Worm (Caenorhabditis elegans) whole organism, midembryonic: Measurements from ENCODE around the gene lbp-9.
"Not testable (repeated sequence)": the region's sequence is repeated elsewhere in the genome, so short reads cannot be mapped to it uniquely, and the experiment has no call there.

ENCODE experiments used
- T22C8.4 ChIP-seq: fragments of 200-800 bp; sonication (Bioruptor generic); IDR thresholded peaks from 2 replicates; pipeline ENCODE4 v1.3.6; 2022; ENCODE audit warnings: missing genetic modification characterization, missing compliant biosample characterization
- cog-1 ChIP-seq: sonication (generic microtip); optimal IDR thresholded peaks from 2 replicates; lab custom pipeline; 2016; ENCODE audit warnings: missing genetic modification characterization, missing compliant biosample characterization
- flt-1 ChIP-seq: fragments of 200-800 bp; sonication (Bioruptor generic); IDR thresholded peaks from 2 replicates; pipeline ENCODE4 v1.3.6; 2022; ENCODE audit warnings: missing genetic modification characterization, missing compliant biosample characterization
- klf-2 ChIP-seq: fragments of 200-800 bp; sonication (Bioruptor generic); conservative IDR thresholded peaks from 2 replicates; pipeline ENCODE4 v1.3.6; 2022; ENCODE audit warnings: missing genetic modification reagents, missing genetic modification characterization, missing compliant biosample characterization
- med-1 ChIP-seq: sonication (generic microtip); optimal IDR thresholded peaks from 2 replicates; lab custom pipeline; 2017; ENCODE audit warnings: missing genetic modification characterization, mild to moderate bottlenecking, missing compliant biosample characterization, antibody characterized with exemption, missing genetic modification reagents; ENCODE audit not compliant: insufficient read depth
- ref-1 ChIP-seq: fragments of 200-800 bp; sonication (Bioruptor generic); conservative IDR thresholded peaks from 2 replicates; pipeline ENCODE4 v1.3.6; 2022; ENCODE audit warnings: missing genetic modification reagents, missing genetic modification characterization, missing compliant biosample characterization
- tab-1 ChIP-seq: fragments of 200-800 bp; sonication (Bioruptor generic); IDR thresholded peaks from 2 replicates; pipeline ENCODE4 v1.3.6; 2022; ENCODE audit warnings: missing genetic modification characterization, missing compliant biosample characterization
- ztf-23 ChIP-seq: fragments of 200-800 bp; sonication (Bioruptor generic); IDR thresholded peaks from 2 replicates; pipeline ENCODE4 v1.3.6; 2022; ENCODE audit warnings: missing genetic modification reagents, missing genetic modification characterization, missing compliant biosample characterization
- ztf-29 ChIP-seq: fragments of 200-800 bp; sonication (Bioruptor generic); IDR thresholded peaks from 2 replicates; pipeline ENCODE4 v1.3.6; 2022; ENCODE audit warnings: missing genetic modification reagents, missing genetic modification characterization, missing compliant biosample characterization

lbp-9 gene

DNA sequence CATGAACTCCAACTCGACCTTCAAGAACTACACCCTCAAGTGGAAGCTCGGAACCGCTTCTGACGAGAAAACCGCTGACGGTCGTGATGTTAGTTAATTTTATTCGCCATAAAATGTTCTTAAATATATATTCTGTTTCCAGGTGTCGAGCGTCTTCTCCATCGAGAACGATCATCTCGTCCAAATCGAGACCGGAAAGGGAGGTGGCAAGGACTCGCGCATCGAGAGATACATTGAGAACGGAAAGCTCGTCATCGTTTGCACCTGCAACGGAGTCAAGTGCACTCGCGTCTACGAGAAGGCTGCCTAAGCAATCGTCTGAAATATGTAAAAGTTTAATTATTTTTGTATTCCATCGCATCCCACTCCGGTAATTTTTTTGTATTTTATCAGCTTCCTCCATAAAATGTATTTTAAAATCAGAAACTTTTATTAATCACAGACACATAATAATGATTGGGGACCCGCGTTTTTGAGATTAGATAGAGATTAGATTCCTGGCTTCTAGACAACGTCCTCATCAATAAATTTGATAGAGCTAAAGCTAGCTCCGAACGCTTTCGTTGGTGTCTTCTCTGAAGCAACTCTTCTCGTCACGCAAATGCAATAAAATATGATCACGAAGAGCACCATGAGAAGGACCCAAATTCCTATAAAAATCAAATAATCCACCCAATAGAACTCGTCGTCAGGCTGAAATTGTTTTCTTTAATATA is 637 bp downstream of the lbp-9 start:
- TF ChIP-seq ztf-23 (GFP tag; lab: Robert Waterston, UW) (no peak), T22C8.4 (GFP tag; lab: Robert Waterston, UW) (no peak), tab-1 (GFP tag; lab: Robert Waterston, UW) (no peak), klf-2 (GFP tag; lab: Robert Waterston, UW) (no peak), med-1 (GFP tag; lab: Kevin White, UChicago) (no peak), ztf-29 (GFP tag; lab: Robert Waterston, UW) (no peak), cog-1 (tag; lab: Kevin White, UChicago) (no peak), ref-1 (GFP tag; lab: Robert Waterston, UW) (no peak), flt-1 (no peak)

ce11 chrV:2072807-2073206 is 4.6 kb downstream of the lbp-9 start, which contains the start of gene Y40B10A.9:
Gene Y40B10A.9, minus strand, starts transcription at chrV:2072907.
- no peak for TF ChIP-seq ref-1 (GFP tag; lab: Robert Waterston, UW)
- no peak for TF ChIP-seq ztf-23 (GFP tag; lab: Robert Waterston, UW)
- no peak for TF ChIP-seq tab-1 (GFP tag; lab: Robert Waterston, UW)
- TF ChIP-seq med-1 (GFP tag; lab: Kevin White, UChicago), result no peak

DNA sequence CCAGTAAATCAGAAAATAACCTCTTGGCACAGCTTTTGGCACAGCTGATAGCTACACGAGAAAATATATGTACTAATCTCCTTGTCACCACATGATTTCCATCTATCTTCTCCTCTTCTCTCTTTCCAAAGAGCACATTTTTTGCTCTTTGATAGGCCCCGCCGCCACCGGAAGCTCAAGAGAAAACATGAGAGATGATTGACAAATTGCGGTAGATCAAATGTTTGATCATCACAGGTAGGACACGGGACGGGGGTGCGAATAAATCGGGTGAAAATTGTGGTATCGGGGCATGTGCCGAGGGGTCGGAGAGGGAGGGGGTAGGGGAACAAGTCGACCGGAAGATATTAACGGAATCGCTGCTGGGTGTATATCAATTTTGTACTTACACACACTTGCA is 7.8 kb downstream of the lbp-9 start:
- TF ChIP-seq ztf-23 (GFP tag; lab: Robert Waterston, UW), result peak; percentile 26; the same call in 1 of the 2 replicates
- TF ChIP-seq med-1 (GFP tag; lab: Kevin White, UChicago), result no peak
- no peak for TF ChIP-seq klf-2 (GFP tag; lab: Robert Waterston, UW)
- TF ChIP-seq flt-1, result no peak
- TF ChIP-seq ztf-29 (GFP tag; lab: Robert Waterston, UW), result no peak

ce11 chrV:2081269-2081668 is 13.0 kb downstream of the lbp-9 start:
- no peak for TF ChIP-seq flt-1
- no peak for TF ChIP-seq cog-1 (tag; lab: Kevin White, UChicago)
- TF ChIP-seq ztf-23 (GFP tag; lab: Robert Waterston, UW), result no peak
- no peak for TF ChIP-seq T22C8.4 (GFP tag; lab: Robert Waterston, UW)
- no peak for TF ChIP-seq klf-2 (GFP tag; lab: Robert Waterston, UW)
- no peak for TF ChIP-seq ref-1 (GFP tag; lab: Robert Waterston, UW)
- no peak for TF ChIP-seq tab-1 (GFP tag; lab: Robert Waterston, UW)
- TF ChIP-seq med-1 (GFP tag; lab: Kevin White, UChicago), result no peak
- TF ChIP-seq ztf-29 (GFP tag; lab: Robert Waterston, UW), result no peak

DNA sequence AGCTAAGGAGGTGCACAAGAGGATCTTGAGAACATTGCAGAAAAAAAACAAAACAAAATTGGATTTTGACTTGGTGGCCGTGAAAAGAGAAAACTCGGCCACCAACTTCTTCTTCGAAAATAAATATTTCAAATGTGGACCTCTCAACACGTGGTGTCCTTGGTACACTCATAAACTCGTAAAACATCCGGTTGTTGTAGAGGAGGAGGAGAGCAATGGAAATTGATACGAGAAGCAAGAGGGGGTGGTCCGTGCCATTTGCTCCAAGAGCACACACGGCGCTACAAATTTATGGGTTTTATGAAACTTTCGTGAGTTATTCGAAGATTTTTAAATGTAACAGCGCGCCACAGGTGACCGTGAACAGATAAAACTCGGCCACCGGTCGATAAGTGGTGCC is 13.6 kb downstream of the lbp-9 start:
- TF ChIP-seq med-1 (GFP tag; lab: Kevin White, UChicago) (no peak), ref-1 (GFP tag; lab: Robert Waterston, UW) (no peak), ztf-23 (GFP tag; lab: Robert Waterston, UW) (no peak), ztf-29 (GFP tag; lab: Robert Waterston, UW) (no peak), flt-1 (no peak), T22C8.4 (GFP tag; lab: Robert Waterston, UW) (no peak), cog-1 (tag; lab: Kevin White, UChicago) (no peak), klf-2 (GFP tag; lab: Robert Waterston, UW) (no peak), tab-1 (GFP tag; lab: Robert Waterston, UW) (no peak)

- TF ChIP-seq cog-1 (tag; lab: Kevin White, UChicago) (no peak), med-1 (GFP tag; lab: Kevin White, UChicago) (no peak), ztf-29 (GFP tag; lab: Robert Waterston, UW) (no peak), ztf-23 (GFP tag; lab: Robert Waterston, UW) (no peak), ref-1 (GFP tag; lab: Robert Waterston, UW) (no peak), flt-1 (no peak), klf-2 (GFP tag; lab: Robert Waterston, UW) (0 out of 2 replicates have a peak, but pooled peaks have one; percentile 10)
Observed at ce11 chrV:2083869-2084268, 15.6 kb downstream of the lbp-9 start.

- not testable (repeated sequence) for TF ChIP-seq klf-2, T22C8.4, ref-1 (GFP tag; lab: Robert Waterston, UW)
Observed at ce11 chrV:2085745-2086267, 17.6 kb downstream of the lbp-9 start, which contains the start of gene F36F12.3. Gene F36F12.3, plus strand, starts transcription at chrV:2085795.

DNA sequence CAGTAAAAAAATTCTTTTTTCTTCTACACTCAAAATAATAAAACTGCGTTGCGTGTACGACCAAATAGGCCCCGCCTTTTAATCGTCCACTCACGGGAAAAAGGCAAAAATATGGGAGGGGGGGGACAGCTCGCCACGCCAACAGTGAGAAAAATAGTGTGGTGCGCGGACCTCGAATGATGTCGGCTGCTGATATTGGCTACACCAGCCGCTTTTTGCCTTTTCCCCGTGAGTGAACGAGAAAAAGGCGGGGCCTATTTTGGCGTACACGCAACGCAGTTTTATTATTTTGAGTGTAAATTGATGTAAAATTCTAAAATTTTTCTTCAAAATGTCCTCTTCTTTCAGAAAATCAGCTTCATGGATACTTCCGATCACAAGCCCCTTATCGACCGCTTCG is 22.1 kb downstream of the lbp-9 start, which contains the start of gene ztf-28:
Gene ztf-28, plus strand, starts transcription at position 349 of the 400 bp plus-strand sequence.
- TF ChIP-seq ref-1 (GFP tag; lab: Robert Waterston, UW); T22C8.4 (GFP tag; lab: Robert Waterston, UW); cog-1 (tag; lab: Kevin White, UChicago): not testable (repeated sequence)

DNA sequence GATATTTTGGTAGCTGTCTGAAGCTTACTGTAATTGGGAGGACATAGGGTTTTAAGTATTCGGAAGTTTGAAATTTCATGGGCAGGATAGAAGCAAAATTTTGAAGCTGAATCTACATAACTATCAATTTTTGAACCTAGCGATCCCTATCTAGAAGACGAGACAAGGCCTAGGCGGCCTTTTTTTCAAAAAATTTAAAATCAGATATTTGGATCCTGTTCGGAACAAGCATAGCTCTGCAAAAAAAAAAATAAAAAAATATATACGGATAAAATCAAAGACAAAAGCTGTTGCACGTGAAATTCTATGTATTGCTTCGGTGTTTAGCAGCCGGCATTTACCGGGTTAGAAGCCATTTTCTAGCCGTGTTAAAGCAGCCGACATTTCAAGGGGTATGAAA is 27.0 kb downstream of the lbp-9 start, which contains the start of gene F36F12.2:
Gene F36F12.2, minus strand, starts transcription at position 101 of the 400 bp plus-strand sequence.
- TF ChIP-seq klf-2 (GFP tag; lab: Robert Waterston, UW) (no peak), cog-1 (tag; lab: Kevin White, UChicago) (no peak)

DNA sequence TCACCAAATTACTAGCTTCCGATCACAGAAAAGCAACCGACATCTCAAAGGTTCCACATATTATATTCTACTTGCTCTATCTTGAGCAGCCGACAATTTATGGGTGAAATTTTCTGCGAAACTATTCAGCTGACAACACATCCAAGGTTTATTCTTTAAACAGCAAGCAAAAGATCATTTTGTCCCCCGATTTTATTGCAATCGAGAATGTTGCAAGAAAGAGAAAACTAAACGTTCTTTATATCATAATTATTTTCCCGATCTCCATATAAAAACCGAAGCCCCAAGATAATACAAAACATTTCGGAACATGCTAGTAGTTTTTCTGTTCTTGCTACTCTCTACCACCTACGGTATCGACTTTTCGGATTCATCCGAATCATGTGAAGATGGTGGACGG is 27.5 kb downstream of the lbp-9 start, which contains the start of gene clec-207:
Gene clec-207, plus strand, starts transcription at position 301 of the 400 bp plus-strand sequence.
- TF ChIP-seq ztf-29 (GFP tag; lab: Robert Waterston, UW), result no peak
